Fruit fly (Drosophila melanogaster) whole organism, prepupa: Measurements from ENCODE around the gene Trs23.

ENCODE experiments used
- Blimp-1 ChIP-seq: fragments of 200-800 bp; sonication (Bioruptor generic); optimal IDR thresholded peaks from 3 replicates; lab custom pipeline; 2017; ENCODE audit warnings: missing biosample characterization, missing genetic modification characterization, mild to moderate bottlenecking, moderate library complexity, missing genetic modification reagents
- CG11762 ChIP-seq: fragments of 200-800 bp; sonication (Bioruptor generic); optimal IDR thresholded peaks from 3 replicates; lab custom pipeline; 2016; ENCODE audit warnings: missing biosample characterization, missing genetic modification characterization; ENCODE audit not compliant: insufficient read depth
- CG1621 ChIP-seq: fragments of 200-800 bp; sonication (Bioruptor generic); optimal IDR thresholded peaks from 3 replicates; lab custom pipeline; 2018; ENCODE audit warnings: missing biosample characterization, mild to moderate bottlenecking, missing genetic modification characterization
- CG3919 ChIP-seq: fragments of 200-800 bp; sonication (Bioruptor generic); optimal IDR thresholded peaks from 3 replicates; lab custom pipeline; 2016; ENCODE audit warnings: missing biosample characterization, missing genetic modification characterization
- CG6854 ChIP-seq: fragments of 200-800 bp; sonication (Bioruptor generic); optimal IDR thresholded peaks from 2 replicates; lab custom pipeline; 2017; ENCODE audit warnings: missing biosample characterization, mild to moderate bottlenecking, missing genetic modification characterization
- Gug ChIP-seq: fragments of 200-800 bp; sonication (Bioruptor generic); IDR thresholded peaks from 2 replicates; pipeline ENCODE4 v1.3.6; 2022; ENCODE audit warnings: missing biosample characterization, missing genetic modification characterization
- Hr39 ChIP-seq: fragments of 200-800 bp; sonication (Bioruptor generic); optimal IDR thresholded peaks from 2 replicates; lab custom pipeline; 2016; ENCODE audit warnings: missing biosample characterization, missing genetic modification characterization
- Lpt ChIP-seq: fragments of 200-800 bp; sonication (Bioruptor generic); optimal IDR thresholded peaks from 3 replicates; lab custom pipeline; 2016; ENCODE audit warnings: missing biosample characterization, missing genetic modification characterization
- cyc ChIP-seq: fragments of 200-800 bp; sonication (Bioruptor generic); optimal IDR thresholded peaks from 3 replicates; lab custom pipeline; 2016; ENCODE audit warnings: missing biosample characterization, missing genetic modification characterization

DNA sequence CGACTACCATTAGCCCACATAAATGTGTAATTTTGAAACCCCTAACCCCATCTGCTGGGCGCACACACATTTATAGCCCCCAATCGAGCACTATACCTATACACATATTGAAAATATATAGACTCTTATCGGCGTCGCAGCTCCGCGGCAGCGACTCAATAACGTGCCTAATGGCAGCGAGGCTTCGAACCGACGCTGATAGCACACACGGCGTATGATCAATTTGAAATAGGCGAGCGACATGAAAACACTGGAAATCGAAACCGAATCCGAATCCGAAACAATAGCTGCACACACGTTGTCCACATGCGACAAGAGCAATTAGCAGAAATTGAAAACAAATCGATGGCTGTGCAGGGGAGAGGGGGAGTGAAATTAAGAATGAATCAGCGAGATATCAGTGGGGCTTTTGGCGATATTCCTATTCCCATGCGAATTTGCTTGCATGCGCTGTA is 8.2 kb downstream of the Trs23 start:
- TF ChIP-seq CG1621: no peak
- TF ChIP-seq CG3919 (GFP tag; lab: Kevin White, UChicago): no peak
- TF ChIP-seq Blimp-1 (GFP tag; lab: Kevin White, UChicago): no peak
- TF ChIP-seq Hr39 (GFP tag; lab: Kevin White, UChicago): no peak
- TF ChIP-seq CG11762 (GFP tag; lab: Kevin White, UChicago): no peak
- TF ChIP-seq Gug: no peak
- TF ChIP-seq cyc: no peak
- no peak for TF ChIP-seq Lpt (GFP tag; lab: Kevin White, UChicago)
- no peak for TF ChIP-seq CG6854
